Fruit fly (Drosophila melanogaster) whole organism, embryonic: Measurements from ENCODE around the gene BBS1.

Source experiments
- Atf-2 ChIP-seq: fragments of 200-800 bp; sonication (Bioruptor generic); optimal IDR thresholded peaks from 2 replicates; lab custom pipeline; 2016; ENCODE audit warnings: missing biosample characterization, missing genetic modification characterization
- Bdp1 ChIP-seq: fragments of 200-800 bp; sonication (Bioruptor generic); optimal IDR thresholded peaks from 3 replicates; lab custom pipeline; 2016; ENCODE audit warnings: missing biosample characterization, missing genetic modification characterization
- CG10267 ChIP-seq: fragments of 200-800 bp; sonication (Bioruptor generic); optimal IDR thresholded peaks from 2 replicates; lab custom pipeline; 2018; ENCODE audit warnings: missing biosample characterization, mild to moderate bottlenecking, missing genetic modification characterization, moderate library complexity
- CG10462 ChIP-seq: fragments of 200-800 bp; sonication (Bioruptor generic); optimal IDR thresholded peaks from 2 replicates; lab custom pipeline; 2016; ENCODE audit warnings: missing biosample characterization, missing genetic modification characterization
- CG10565 ChIP-seq: fragments of 200-800 bp; sonication (Bioruptor generic); optimal IDR thresholded peaks from 3 replicates; lab custom pipeline; 2016; ENCODE audit warnings: missing biosample characterization, mild to moderate bottlenecking, missing genetic modification characterization
- CG11085 ChIP-seq: fragments of 200-800 bp; sonication (Bioruptor generic); IDR thresholded peaks from 2 replicates; pipeline ENCODE4 v1.3.6; 2022; ENCODE audit warnings: missing biosample characterization, missing genetic modification characterization
- CG11398 ChIP-seq: fragments of 200-800 bp; sonication (Bioruptor generic); optimal IDR thresholded peaks from 2 replicates; lab custom pipeline; 2016; ENCODE audit warnings: missing biosample characterization, missing genetic modification characterization
- CG11723 ChIP-seq: fragments of 200-800 bp; sonication (Bioruptor generic); optimal IDR thresholded peaks from 2 replicates; lab custom pipeline; 2017; ENCODE audit warnings: missing biosample characterization, mild to moderate bottlenecking, missing genetic modification characterization
- CG12155 ChIP-seq: fragments of 200-800 bp; sonication (Bioruptor generic); optimal IDR thresholded peaks from 3 replicates; lab custom pipeline; 2016; ENCODE audit warnings: missing biosample characterization, missing genetic modification characterization
- CG12236 ChIP-seq: fragments of 200-800 bp; sonication (Bioruptor generic); optimal IDR thresholded peaks from 2 replicates; lab custom pipeline; 2016; ENCODE audit warnings: missing biosample characterization, missing genetic modification characterization
- CG12391 ChIP-seq: fragments of 200-800 bp; sonication (Bioruptor generic); optimal IDR thresholded peaks from 3 replicates; lab custom pipeline; 2018; ENCODE audit warnings: missing biosample characterization, mild to moderate bottlenecking, missing genetic modification characterization, moderate library complexity
- CG18262 ChIP-seq: fragments of 200-800 bp; optimal IDR thresholded peaks from 3 replicates; lab custom pipeline; 2019; ENCODE audit warnings: missing biosample characterization, mild to moderate bottlenecking, missing genetic modification characterization, moderate library complexity
- CG2678 ChIP-seq: fragments of 200-800 bp; sonication (Bioruptor generic); optimal IDR thresholded peaks from 3 replicates; lab custom pipeline; 2019; ENCODE audit warnings: missing biosample characterization, mild to moderate bottlenecking, missing genetic modification characterization, moderate library complexity
- CG30020 ChIP-seq: fragments of 200-800 bp; optimal IDR thresholded peaks from 2 replicates; lab custom pipeline; 2019; ENCODE audit warnings: missing biosample characterization, mild to moderate bottlenecking, missing genetic modification characterization, moderate library complexity
- CG31224 ChIP-seq: fragments of 200-800 bp; sonication (Bioruptor generic); IDR thresholded peaks from 2 replicates; pipeline ENCODE4 v1.3.6; 2022; ENCODE audit warnings: missing biosample characterization, missing genetic modification characterization
- CG32767 ChIP-seq: fragments of 200-800 bp; sonication (Bioruptor generic); IDR thresholded peaks from 2 replicates; pipeline ENCODE4 v1.3.6; 2022; ENCODE audit warnings: missing biosample characterization, missing genetic modification characterization
- CG4360 ChIP-seq: fragments of 200-800 bp; sonication (Bioruptor generic); IDR thresholded peaks from 2 replicates; pipeline ENCODE4 v1.3.6; 2022; ENCODE audit warnings: missing biosample characterization, missing genetic modification characterization
- CG4617 ChIP-seq: fragments of 200-800 bp; sonication (Bioruptor generic); optimal IDR thresholded peaks from 3 replicates; lab custom pipeline; 2016; ENCODE audit warnings: missing biosample characterization, missing genetic modification characterization, borderline replicate concordance
- CG7372 ChIP-seq: fragments of 200-800 bp; sonication (Bioruptor generic); IDR thresholded peaks from 2 replicates; pipeline ENCODE4 v1.3.6; 2022; ENCODE audit warnings: missing biosample characterization, missing genetic modification characterization
- CG7839 ChIP-seq: fragments of 200-800 bp; sonication (Bioruptor generic); optimal IDR thresholded peaks from 3 replicates; lab custom pipeline; 2018; ENCODE audit warnings: missing biosample characterization, mild to moderate bottlenecking, missing genetic modification characterization, moderate library complexity
- CG9817 ChIP-seq: fragments of 200-800 bp; sonication (Bioruptor generic); optimal IDR thresholded peaks from 2 replicates; lab custom pipeline; 2018; ENCODE audit warnings: missing biosample characterization, mild to moderate bottlenecking, missing genetic modification characterization, moderate library complexity
- E2f1 ChIP-seq: fragments of 200-800 bp; sonication (Bioruptor generic); IDR thresholded peaks from 2 replicates; pipeline ENCODE4 v1.3.6; 2022; ENCODE audit warnings: missing biosample characterization, missing genetic modification characterization
- E2f2 ChIP-seq: fragments of 200-800 bp; sonication (Bioruptor generic); IDR thresholded peaks from 2 replicates; pipeline ENCODE4 v1.3.6; 2022; ENCODE audit warnings: missing biosample characterization, missing genetic modification characterization
- HLH3B ChIP-seq: fragments of 200-800 bp; sonication (Bioruptor generic); IDR thresholded peaks from 2 replicates; pipeline ENCODE4 v1.3.6; 2022; ENCODE audit warnings: missing biosample characterization, missing genetic modification characterization
- HLH54F ChIP-seq: fragments of 200-800 bp; sonication (Bioruptor generic); optimal IDR thresholded peaks from 3 replicates; lab custom pipeline; 2016; ENCODE audit warnings: missing biosample characterization, missing genetic modification characterization
- Hr39 ChIP-seq: fragments of >200 bp; optimal IDR thresholded peaks from 2 replicates; lab custom pipeline; 2017
- MBD-R2 ChIP-seq: fragments of 200-800 bp; sonication (Bioruptor generic); IDR thresholded peaks from 2 replicates; pipeline ENCODE4 v1.3.6; 2022; ENCODE audit warnings: missing biosample characterization, missing genetic modification characterization
- Nf-YA ChIP-seq: fragments of 200-800 bp; sonication (Bioruptor generic); IDR thresholded peaks from 2 replicates; pipeline ENCODE4 v1.3.6; 2022; ENCODE audit warnings: missing biosample characterization, missing genetic modification characterization
- Nf-YC ChIP-seq: fragments of 200-800 bp; optimal IDR thresholded peaks from 3 replicates; lab custom pipeline; 2019; ENCODE audit warnings: missing biosample characterization, mild to moderate bottlenecking, missing genetic modification characterization, moderate library complexity
- Sry-δ ChIP-seq: fragments of 200-800 bp; sonication (Bioruptor generic); optimal IDR thresholded peaks from 2 replicates; lab custom pipeline; 2016; ENCODE audit warnings: missing biosample characterization, missing genetic modification characterization
- Trl ChIP-seq, 3 experiments: fragments of >200 bp in 2 of 3; fragments of 200-800 bp in 1 of 3; sonication (Bioruptor generic) in 1 of 3; optimal IDR thresholded peaks; 2 replicates in 1 of 3; 3 replicates in 2 of 3; lab custom pipeline; 2016 to 2017; ENCODE audit warnings: missing biosample characterization in 1 of 3, missing genetic modification characterization in 1 of 3
- al ChIP-seq: fragments of 200-800 bp; sonication (Bioruptor generic); IDR thresholded peaks from 2 replicates; pipeline ENCODE4 v1.3.6; 2022; ENCODE audit warnings: missing biosample characterization, missing genetic modification characterization
- bsh ChIP-seq, 2 experiments: fragments of 200-800 bp; sonication (Bioruptor generic); optimal IDR thresholded peaks; 2 replicates each; lab custom pipeline; 2017 to 2018; ENCODE audit warnings: mild to moderate bottlenecking in 2 of 2, missing biosample characterization in 2 of 2, missing genetic modification characterization in 2 of 2, moderate library complexity in 1 of 2
- cad ChIP-seq: fragments of >200 bp; optimal IDR thresholded peaks from 2 replicates; lab custom pipeline; 2017; ENCODE audit warnings: missing biosample characterization, missing genetic modification characterization
- cato ChIP-seq: fragments of 200-800 bp; sonication (Bioruptor generic); optimal IDR thresholded peaks from 2 replicates; lab custom pipeline; 2016; ENCODE audit warnings: missing biosample characterization, missing genetic modification characterization, borderline replicate concordance
- chinmo ChIP-seq: fragments of 200-800 bp; sonication (Bioruptor generic); IDR thresholded peaks from 4 replicates; pipeline ENCODE4 v1.3.6; 2022; ENCODE audit warnings: missing biosample characterization, missing genetic modification characterization; ENCODE audit not compliant: partially characterized antibody
- dati ChIP-seq: fragments of 200-800 bp; sonication (Bioruptor generic); IDR thresholded peaks from 2 replicates; pipeline ENCODE4 v1.3.6; 2022; ENCODE audit warnings: missing biosample characterization, missing genetic modification characterization
- disco-r ChIP-seq: fragments of 200-800 bp; sonication (Bioruptor generic); optimal IDR thresholded peaks from 2 replicates; lab custom pipeline; 2016; ENCODE audit warnings: missing biosample characterization, missing genetic modification characterization
- dmrt99B ChIP-seq: fragments of 200-800 bp; sonication (Bioruptor generic); optimal IDR thresholded peaks from 2 replicates; lab custom pipeline; 2018; ENCODE audit warnings: missing biosample characterization, mild to moderate bottlenecking, missing genetic modification characterization, moderate library complexity
- en ChIP-seq: fragments of 200-800 bp; sonication (Bioruptor generic); optimal IDR thresholded peaks from 2 replicates; lab custom pipeline; 2016; ENCODE audit warnings: missing biosample characterization, missing genetic modification characterization
- fu2 ChIP-seq: fragments of 200-800 bp; sonication (Bioruptor generic); optimal IDR thresholded peaks from 2 replicates; lab custom pipeline; 2016; ENCODE audit warnings: missing biosample characterization, missing genetic modification characterization
- gcm2 ChIP-seq: fragments of 200-800 bp; sonication (Bioruptor generic); optimal IDR thresholded peaks from 2 replicates; lab custom pipeline; 2016; ENCODE audit warnings: missing biosample characterization, missing genetic modification characterization
- hb ChIP-seq: fragments of 200-800 bp; sonication (Bioruptor generic); IDR thresholded peaks from 3 replicates; pipeline ENCODE4 v1.3.6; 2022; ENCODE audit warnings: missing biosample characterization, missing genetic modification characterization; ENCODE audit not compliant: partially characterized antibody
- lilli ChIP-seq: fragments of 200-800 bp; sonication (Bioruptor generic); optimal IDR thresholded peaks from 3 replicates; lab custom pipeline; 2016; ENCODE audit warnings: missing biosample characterization, missing genetic modification characterization
- pan ChIP-seq, 4 experiments: fragments of >200 bp in 3 of 4; fragments of 200-800 bp in 1 of 4; sonication (Bioruptor generic) in 1 of 4; optimal IDR thresholded peaks in 3 of 4; IDR thresholded peaks in 1 of 4; 2 replicates each; pipeline versions ENCODE4 v1.3.6 to Lab custom; 2017 to 2022; ENCODE audit warnings: missing biosample characterization in 2 of 4, missing genetic modification characterization in 2 of 4, mixed read lengths in 1 of 4
- pzg ChIP-seq: fragments of 200-800 bp; sonication (Bioruptor generic); optimal IDR thresholded peaks from 3 replicates; lab custom pipeline; 2018; ENCODE audit warnings: missing biosample characterization, mild to moderate bottlenecking, missing genetic modification characterization, moderate library complexity
- sna ChIP-seq: fragments of 200-800 bp; sonication (Bioruptor generic); IDR thresholded peaks from 2 replicates; pipeline ENCODE4 v1.3.6; 2022; ENCODE audit warnings: missing biosample characterization, missing genetic modification characterization; ENCODE audit not compliant: partially characterized antibody
- tap ChIP-seq: fragments of 200-800 bp; optimal IDR thresholded peaks from 3 replicates; lab custom pipeline; 2019; ENCODE audit warnings: missing biosample characterization, mild to moderate bottlenecking, missing genetic modification characterization, moderate library complexity
- tgo ChIP-seq: fragments of 200-800 bp; sonication (Bioruptor generic); IDR thresholded peaks from 3 replicates; pipeline ENCODE4 v1.3.6; 2022; ENCODE audit warnings: missing biosample characterization, missing genetic modification characterization
- toy ChIP-seq: fragments of 200-800 bp; sonication (Bioruptor generic); IDR thresholded peaks from 2 replicates; pipeline ENCODE4 v1.3.6; 2022; ENCODE audit warnings: missing biosample characterization, missing genetic modification characterization

BBS1 gene

DNA sequence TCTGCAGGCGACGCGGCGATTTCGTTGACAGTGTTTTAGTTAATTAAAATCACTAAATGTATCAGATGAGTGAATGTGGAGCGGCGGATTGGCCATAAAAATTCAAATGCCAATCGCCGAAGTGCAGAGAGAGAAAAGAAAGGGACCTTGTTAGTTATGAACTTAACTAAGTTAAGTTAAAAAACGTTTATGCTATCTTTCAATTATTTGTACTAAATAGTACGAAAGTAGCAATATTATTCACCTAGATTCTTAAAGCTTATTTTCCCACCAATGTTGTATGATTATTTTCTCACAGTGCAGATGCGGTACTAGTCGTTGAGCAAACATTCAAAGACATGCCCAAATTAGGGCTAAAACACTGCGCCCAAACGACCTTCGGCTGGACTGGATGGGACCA, 34.9 kb upstream of the BBS1 start (continued):
- no peak for TF ChIP-seq pan (optimal IDR thresholded peaks at IDR 0.05; lab: Kevin White, UChicago)
- TF ChIP-seq pan (GFP tag; optimal IDR thresholded peaks at IDR 0.05 in 1 of 2, IDR thresholded peaks at IDR 0.05 in 1 of 2): peak in 1 of 2 experiments; percentile 89
- TF ChIP-seq CG4617 (GFP tag; lab: Kevin White, UChicago): no peak
- TF ChIP-seq CG9817 (tag; lab: Kevin White, UChicago): peak; percentile 22
- no peak for TF ChIP-seq Atf-2 (GFP tag; lab: Kevin White, UChicago)
- peak; percentile 29 for TF ChIP-seq lilli (GFP tag; lab: Kevin White, UChicago)
- no peak for TF ChIP-seq pzg
- peak; percentile 57 for TF ChIP-seq Nf-YC (tag; lab: Kevin White, UChicago)
- peak; percentile 19 for TF ChIP-seq Sry-δ
- no peak for TF ChIP-seq Bdp1 (GFP tag; lab: Kevin White, UChicago)
- peak; percentile 41 for TF ChIP-seq CG10267 (tag; lab: Kevin White, UChicago)
- TF ChIP-seq E2f2 (GFP tag; lab: Robert Waterston, UW): peak; percentile 34; the same call in 1 of the 2 replicates
- TF ChIP-seq Trl (optimal IDR thresholded peaks at IDR 0.05; lab: Kevin White, UChicago): no peak
- peak; percentile 50 for TF ChIP-seq Trl (GFP tag; optimal IDR thresholded peaks at IDR 0.05; lab: Kevin White, UChicago)
- peak; percentile 74 for TF ChIP-seq HLH3B (GFP tag; lab: Robert Waterston, UW)
- TF ChIP-seq dmrt99B (tag; lab: Kevin White, UChicago): peak; percentile 88
- TF ChIP-seq CG18262 (tag; lab: Kevin White, UChicago): peak; percentile 76
- no peak for TF ChIP-seq CG12155
- TF ChIP-seq fu2 (GFP tag; lab: Kevin White, UChicago): peak; percentile 8
- peak; percentile 67 for TF ChIP-seq CG7372 (GFP tag; lab: Robert Waterston, UW)
- peak; percentile 50; the same call in 1 of the 2 replicates for TF ChIP-seq CG4360 (GFP tag; lab: Robert Waterston, UW)
- TF ChIP-seq toy (GFP tag; lab: Robert Waterston, UW): no peak
- TF ChIP-seq CG30020 (tag; lab: Kevin White, UChicago): no peak
- TF ChIP-seq tap (tag; lab: Kevin White, UChicago): peak; percentile 83
- no peak for TF ChIP-seq CG12236
- no peak for TF ChIP-seq chinmo (GFP tag; lab: Robert Waterston, UW)
- peak; percentile 34; the same call in 1 of the 2 replicates for TF ChIP-seq al
- TF ChIP-seq dati (GFP tag; lab: Robert Waterston, UW): peak; percentile 31; the same call in 1 of the 2 replicates
- TF ChIP-seq disco-r (GFP tag; lab: Kevin White, UChicago): no peak
- TF ChIP-seq CG2678 (tag; lab: Kevin White, UChicago): peak; percentile 81
- TF ChIP-seq HLH54F: no peak
- peak; percentile 69 for TF ChIP-seq CG7839 (tag; lab: Kevin White, UChicago)
- no peak for TF ChIP-seq hb (GFP tag; lab: Robert Waterston, UW)
- TF ChIP-seq CG11085 (GFP tag; lab: Robert Waterston, UW): 0 out of 2 replicates have a peak, but pooled peaks have one; percentile 30
- TF ChIP-seq CG10565 (GFP tag; lab: Kevin White, UChicago): no peak
- TF ChIP-seq CG31224 (GFP tag; lab: Robert Waterston, UW): no peak
- TF ChIP-seq Nf-YA: 0 out of 2 replicates have a peak, but pooled peaks have one; percentile 48
- peak; percentile 75 for TF ChIP-seq E2f1
- TF ChIP-seq CG32767: peak; percentile 55; the same call in 1 of the 2 replicates
- TF ChIP-seq CG11398 (GFP tag; lab: Kevin White, UChicago): no peak
- TF ChIP-seq tgo: peak; percentile 83
- no peak for TF ChIP-seq CG11723 (GFP tag; lab: Kevin White, UChicago)
- no peak for TF ChIP-seq MBD-R2 (GFP tag; lab: Robert Waterston, UW)
- no peak for TF ChIP-seq gcm2 (GFP tag; lab: Kevin White, UChicago)
- TF ChIP-seq sna: no peak
- TF ChIP-seq CG12391: peak; percentile 54
- TF ChIP-seq CG10462 (GFP tag; lab: Kevin White, UChicago): no peak
- no peak for TF ChIP-seq Hr39
- no peak for TF ChIP-seq cato (GFP tag; lab: Kevin White, UChicago)
- no peak for TF ChIP-seq cad (GFP tag; lab: Kevin White, UChicago)
- TF ChIP-seq en (GFP tag; lab: Kevin White, UChicago): peak; percentile 35
- TF ChIP-seq bsh (GFP tag; optimal IDR thresholded peaks at IDR 0.05; lab: Kevin White, UChicago): peak in 1 of 2 experiments; percentile 43
